Worm (Caenorhabditis elegans): ENCODE data around the gene C06G3.3.
A peak's percentile ranks its signal among the peaks of the same experiment; 100 is the strongest.

ce11 chrIV:7084632-7085160 lies 48.8 kb downstream of the C06G3.3 start, which contains the start of gene rps-4:
- TF ChIP-seq pax-3 (tag; optimal IDR thresholded peaks at IDR 0.05) (peak; percentile 68), fos-1 (tag; optimal IDR thresholded peaks at IDR 0.05) (peak; percentile 61), lin-35 (GFP tag; optimal IDR thresholded peaks at IDR 0.05) (peak; percentile 91 to 93), unc-62 (GFP tag; optimal IDR thresholded peaks at IDR 0.05) (no peak), nhr-90 (tag; optimal IDR thresholded peaks at IDR 0.05; ENCODE audit: poor library complexity) (peak; percentile 89), egl-27 (tag; optimal IDR thresholded peaks at IDR 0.05) (no peak), skn-1 (tag; optimal IDR thresholded peaks at IDR 0.05) (peak; percentile 92), lin-15B (tag; optimal IDR thresholded peaks at IDR 0.05) (peak; percentile 98), aly-2 (tag; optimal IDR thresholded peaks at IDR 0.05) (peak; percentile 23), ztf-11 (tag; optimal IDR thresholded peaks at IDR 0.05) (peak in 1 of 2 experiments; percentile 74), nhr-11 (tag; optimal IDR thresholded peaks at IDR 0.05) (peak; percentile 65), alr-1 (tag; optimal IDR thresholded peaks at IDR 0.05; ENCODE audit: borderline replicate concordance) (no peak)

Measured in whole organism, L1 larva.